Fruit fly (Drosophila melanogaster): ENCODE measurements around the gene CG10011.

The CG10011 gene

dm6 chr3R:28634981-28635930 is at the start of gene CG10011:
Gene CG10011, minus strand, starts transcription at chr3R:28635099.
- TF ChIP-seq pad (GFP tag; optimal IDR thresholded peaks at IDR 0.05) = no peak
- no peak for TF ChIP-seq CG12768 (GFP tag; optimal IDR thresholded peaks at IDR 0.05)
- no peak for TF ChIP-seq Mnt (GFP tag; optimal IDR thresholded peaks at IDR 0.05)
- no peak for TF ChIP-seq bab1 (GFP tag; optimal IDR thresholded peaks at IDR 0.05)

dm6 chr3R:28681834-28682464 is 47.0 kb upstream of the CG10011 start:
- TF ChIP-seq cic (GFP tag; optimal IDR thresholded peaks at IDR 0.05) (peak; percentile 46), tj (GFP tag; optimal IDR thresholded peaks at IDR 0.05) (peak; percentile 38), pad (GFP tag; optimal IDR thresholded peaks at IDR 0.05) (no peak), Mnt (GFP tag; optimal IDR thresholded peaks at IDR 0.05) (peak; percentile 56), CG14711 (tag; optimal IDR thresholded peaks at IDR 0.05) (no peak), Hr96 (GFP tag; optimal IDR thresholded peaks at IDR 0.05) (no peak), kay (GFP tag; ENCODE audit: borderline replicate concordance) (peak; percentile 4), ovo (GFP tag; optimal IDR thresholded peaks at IDR 0.05) (no peak), CG12768 (GFP tag; optimal IDR thresholded peaks at IDR 0.05) (peak; percentile 72), CG11617 (GFP tag; optimal IDR thresholded peaks at IDR 0.05) (no peak)

- no peak for TF ChIP-seq pad (GFP tag; optimal IDR thresholded peaks at IDR 0.05)
- TF ChIP-seq Clk (GFP tag; optimal IDR thresholded peaks at IDR 0.05) = no peak
- no peak for TF ChIP-seq CG7101 (tag; optimal IDR thresholded peaks at IDR 0.05)
- TF ChIP-seq ovo (GFP tag; optimal IDR thresholded peaks at IDR 0.05) = no peak
- TF ChIP-seq Crg-1 (GFP tag; optimal IDR thresholded peaks at IDR 0.05) = no peak
- no peak for TF ChIP-seq CG33017 (tag; optimal IDR thresholded peaks at IDR 0.05)
- TF ChIP-seq toe (GFP tag; optimal IDR thresholded peaks at IDR 0.05) = no peak
- no peak for TF ChIP-seq CG7045 (GFP tag; optimal IDR thresholded peaks at IDR 0.05)
- TF ChIP-seq cic (GFP tag; optimal IDR thresholded peaks at IDR 0.05) = no peak
- TF ChIP-seq Mnt (GFP tag; optimal IDR thresholded peaks at IDR 0.05) = no peak
- TF ChIP-seq Hr96 (GFP tag; optimal IDR thresholded peaks at IDR 0.05) = no peak
- no peak for TF ChIP-seq CG1620 (GFP tag; optimal IDR thresholded peaks at IDR 0.05)
- no peak for TF ChIP-seq CG14711 (tag; optimal IDR thresholded peaks at IDR 0.05)
- no peak for TF ChIP-seq CG12768 (GFP tag; optimal IDR thresholded peaks at IDR 0.05)
- TF ChIP-seq cnc (optimal IDR thresholded peaks at IDR 0.05) = no peak
- no peak for TF ChIP-seq CG11617 (GFP tag; optimal IDR thresholded peaks at IDR 0.05)
- no peak for TF ChIP-seq bab1 (GFP tag; optimal IDR thresholded peaks at IDR 0.05)
- TF ChIP-seq CG5204 (GFP tag; optimal IDR thresholded peaks at IDR 0.05) = no peak
- no peak for TF ChIP-seq kay (GFP tag; ENCODE audit: borderline replicate concordance)
- no peak for TF ChIP-seq tj (GFP tag; optimal IDR thresholded peaks at IDR 0.05)
Observed at dm6 chr3R:28679583-28679982, 44.7 kb upstream of the CG10011 start.

DNA sequence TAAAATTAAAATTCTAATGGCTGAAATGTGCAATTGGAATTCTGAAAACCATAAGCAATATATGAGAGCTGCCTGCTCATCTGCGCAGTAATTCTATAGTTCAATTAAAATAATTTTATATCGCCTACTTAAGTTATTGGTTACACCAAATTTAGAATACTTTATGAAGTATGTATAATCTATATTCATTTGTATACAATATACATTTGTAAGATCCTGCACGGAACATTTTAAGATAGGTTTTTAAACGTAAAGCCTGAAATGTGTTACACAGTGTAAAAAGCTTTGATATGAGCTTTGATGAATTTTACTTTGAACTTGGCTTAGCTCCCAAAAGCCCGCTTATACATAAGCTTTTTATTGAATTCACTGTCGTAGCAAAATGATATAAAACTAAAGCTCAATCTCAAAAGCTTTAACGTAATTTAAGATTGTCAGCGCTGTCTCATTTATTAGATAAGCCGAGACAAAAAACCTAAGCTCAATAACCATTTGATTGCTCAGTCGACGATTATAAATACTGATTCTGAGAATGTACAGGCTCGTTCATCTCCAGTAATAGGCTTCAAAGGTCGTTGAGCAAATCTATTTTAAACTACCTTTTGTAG is 42.7 kb upstream of the CG10011 start:
- TF ChIP-seq toe (GFP tag; optimal IDR thresholded peaks at IDR 0.05) = no peak
- no peak for TF ChIP-seq cnc (optimal IDR thresholded peaks at IDR 0.05)
- peak; percentile 7 for TF ChIP-seq CG7101 (tag; optimal IDR thresholded peaks at IDR 0.05)
- peak; percentile 20 for TF ChIP-seq bab1 (GFP tag; optimal IDR thresholded peaks at IDR 0.05)
- peak; percentile 13 for TF ChIP-seq CG33017 (tag; optimal IDR thresholded peaks at IDR 0.05)
- TF ChIP-seq CG12768 (GFP tag; optimal IDR thresholded peaks at IDR 0.05) = no peak
- peak; percentile 1 for TF ChIP-seq CG14711 (tag; optimal IDR thresholded peaks at IDR 0.05)
- TF ChIP-seq kay (GFP tag; ENCODE audit: borderline replicate concordance) = peak; percentile 83
- TF ChIP-seq ovo (GFP tag; optimal IDR thresholded peaks at IDR 0.05) = peak; percentile 20

- TF ChIP-seq CG11617 (GFP tag; optimal IDR thresholded peaks at IDR 0.05) (no peak), ovo (GFP tag; optimal IDR thresholded peaks at IDR 0.05) (no peak), CG14711 (tag; optimal IDR thresholded peaks at IDR 0.05) (no peak), toe (GFP tag; optimal IDR thresholded peaks at IDR 0.05) (no peak), Hr96 (GFP tag; optimal IDR thresholded peaks at IDR 0.05) (no peak), Mnt (GFP tag; optimal IDR thresholded peaks at IDR 0.05) (no peak), CG33017 (tag; optimal IDR thresholded peaks at IDR 0.05) (no peak), CG12768 (GFP tag; optimal IDR thresholded peaks at IDR 0.05) (no peak), kay (GFP tag; ENCODE audit: borderline replicate concordance) (no peak), CG5204 (GFP tag; optimal IDR thresholded peaks at IDR 0.05) (no peak), CG7101 (tag; optimal IDR thresholded peaks at IDR 0.05) (no peak), bab1 (GFP tag; optimal IDR thresholded peaks at IDR 0.05) (no peak), Clk (GFP tag; optimal IDR thresholded peaks at IDR 0.05) (no peak), CG7045 (GFP tag; optimal IDR thresholded peaks at IDR 0.05) (no peak), tj (GFP tag; optimal IDR thresholded peaks at IDR 0.05) (no peak), CG1620 (GFP tag; optimal IDR thresholded peaks at IDR 0.05) (no peak), pad (GFP tag; optimal IDR thresholded peaks at IDR 0.05) (no peak), cic (GFP tag; optimal IDR thresholded peaks at IDR 0.05) (no peak)
Observed at dm6 chr3R:28676870-28677526, 42.1 kb upstream of the CG10011 start.

Data from whole organism, adult.